Worm (Caenorhabditis elegans) whole organism, L1 larva: ENCODE data around the gene oac-4.
A peak's percentile ranks its signal among the peaks of the same experiment; 100 is the strongest.

ENCODE experiments used
- C04F5.9 ChIP-seq: sonication (generic microtip); optimal IDR thresholded peaks from 2 replicates; lab custom pipeline; 2016; ENCODE audit warnings: missing genetic modification characterization, missing compliant biosample characterization
- C16A3.4 ChIP-seq: fragments of 150-350 bp; optimal IDR thresholded peaks from 2 replicates; lab custom pipeline; 2014; ENCODE audit warnings: missing biosample characterization, missing genetic modification characterization
- Y116A8C.19 ChIP-seq: sonication (generic microtip); optimal IDR thresholded peaks from 2 replicates; lab custom pipeline; 2016; ENCODE audit warnings: missing compliant biosample characterization, missing genetic modification characterization, borderline replicate concordance
- aha-1 ChIP-seq: fragments of 150-350 bp; optimal IDR thresholded peaks from 2 replicates; lab custom pipeline; 2014; ENCODE audit warnings: missing biosample characterization, missing genetic modification characterization
- alr-1 ChIP-seq: fragments of 200-800 bp; sonication (Bioruptor generic); optimal IDR thresholded peaks from 2 replicates; lab custom pipeline; 2018; ENCODE audit warnings: borderline replicate concordance, mild to moderate bottlenecking, missing genetic modification characterization, missing compliant biosample characterization
- aly-2 ChIP-seq: fragments of 150-350 bp; optimal IDR thresholded peaks from 2 replicates; lab custom pipeline; 2014; ENCODE audit warnings: missing biosample characterization, missing genetic modification characterization
- ama-1 ChIP-seq: fragments of 150-350 bp; optimal IDR thresholded peaks from 2 replicates; lab custom pipeline; 2014
- blmp-1 ChIP-seq: fragments of 150-350 bp; optimal IDR thresholded peaks from 2 replicates; lab custom pipeline; 2014; ENCODE audit warnings: missing biosample characterization, missing genetic modification characterization
- ceh-88 ChIP-seq: fragments of 200-800 bp; sonication (Bioruptor generic); IDR thresholded peaks from 2 replicates; pipeline ENCODE4 v1.3.6; 2022; ENCODE audit warnings: missing genetic modification characterization, missing compliant biosample characterization
- efl-1 ChIP-seq, 4 experiments: fragments of 150-350 bp; optimal IDR thresholded peaks in 3 of 4; peaks in 1 of 4; 1 replicate in 1 of 4; 2 replicates in 3 of 4; lab custom pipeline; 2014; ENCODE audit warnings: missing biosample characterization in 2 of 4, missing genetic modification characterization in 2 of 4, missing genetic modification reagents in 2 of 4
- egl-13 ChIP-seq: sonication (generic microtip); optimal IDR thresholded peaks from 2 replicates; lab custom pipeline; 2016; ENCODE audit warnings: missing genotype, missing genetic modification reagents, missing genetic modification characterization, missing compliant biosample characterization
- egl-27 ChIP-seq, 2 experiments: fragments of 150-350 bp in 1 of 2; sonication (generic microtip); optimal IDR thresholded peaks; 3 replicates each; lab custom pipeline; 2017 to 2018; ENCODE audit warnings: missing biosample characterization in 2 of 2, missing genetic modification characterization in 2 of 2, missing genetic modification reagents in 2 of 2
- hlh-17 ChIP-seq: fragments of 200-800 bp; sonication (Bioruptor generic); optimal IDR thresholded peaks from 2 replicates; lab custom pipeline; 2018; ENCODE audit warnings: missing genetic modification characterization, mild to moderate bottlenecking, missing compliant biosample characterization, moderate library complexity, borderline replicate concordance
- hlh-4 ChIP-seq: sonication (generic microtip); optimal IDR thresholded peaks from 2 replicates; lab custom pipeline; 2016; ENCODE audit warnings: mild to moderate bottlenecking, missing genetic modification characterization, missing compliant biosample characterization
- hpl-2 ChIP-seq: fragments of 150-350 bp; optimal IDR thresholded peaks from 2 replicates; lab custom pipeline; 2014; ENCODE audit warnings: missing biosample characterization, missing genetic modification reagents, missing genetic modification characterization
- jun-1 ChIP-seq: fragments of 150-350 bp; optimal IDR thresholded peaks from 2 replicates; lab custom pipeline; 2014; ENCODE audit warnings: missing biosample characterization, missing genetic modification reagents, missing genetic modification characterization
- lin-13 ChIP-seq: fragments of 150-350 bp; optimal IDR thresholded peaks from 2 replicates; lab custom pipeline; 2014; ENCODE audit warnings: missing biosample characterization, missing genetic modification reagents, missing genetic modification characterization
- lin-14 ChIP-seq: fragments of 200-800 bp; sonication (Bioruptor generic); optimal IDR thresholded peaks from 2 replicates; lab custom pipeline; 2018; ENCODE audit warnings: mild to moderate bottlenecking, missing genetic modification characterization, moderate library complexity, missing compliant biosample characterization
- lin-35 ChIP-seq, 2 experiments: fragments of 150-350 bp; optimal IDR thresholded peaks; 2 replicates each; lab custom pipeline; 2014; ENCODE audit warnings: missing biosample characterization in 2 of 2, missing genetic modification characterization in 2 of 2, missing genetic modification reagents in 2 of 2
- lir-3 ChIP-seq: sonication (generic microtip); optimal IDR thresholded peaks from 2 replicates; lab custom pipeline; 2016; ENCODE audit warnings: mild to moderate bottlenecking, missing genetic modification characterization, moderate library complexity, missing compliant biosample characterization; ENCODE audit not compliant: poor library complexity
- lsy-2 ChIP-seq, 2 experiments: fragments of 150-350 bp; optimal IDR thresholded peaks; 2 replicates each; lab custom pipeline; 2014; ENCODE audit warnings: missing biosample characterization in 2 of 2, missing genetic modification characterization in 2 of 2
- mdl-1 ChIP-seq, 2 experiments: fragments of 150-350 bp; optimal IDR thresholded peaks; 2 replicates each; lab custom pipeline; 2014 to 2017; ENCODE audit warnings: missing biosample characterization in 2 of 2, missing genetic modification characterization in 2 of 2, inconsistent platforms in 1 of 2
- nhr-12 ChIP-seq: sonication (generic microtip); optimal IDR thresholded peaks from 2 replicates; lab custom pipeline; 2017; ENCODE audit warnings: missing biosample characterization, missing genetic modification characterization
- nhr-19 ChIP-seq: fragments of 200-800 bp; sonication (Bioruptor generic); conservative IDR thresholded peaks from 2 replicates; pipeline ENCODE4 v1.3.6; 2022; ENCODE audit warnings: missing genetic modification characterization, missing compliant biosample characterization
- nhr-20 ChIP-seq: sonication (generic microtip); optimal IDR thresholded peaks from 2 replicates; lab custom pipeline; 2016; ENCODE audit warnings: mild to moderate bottlenecking, missing genetic modification characterization, missing compliant biosample characterization
- nhr-47 ChIP-seq: sonication (generic microtip); optimal IDR thresholded peaks from 2 replicates; lab custom pipeline; 2016; ENCODE audit warnings: mild to moderate bottlenecking, missing genetic modification characterization, moderate library complexity, missing compliant biosample characterization
- nhr-77 ChIP-seq: fragments of 150-350 bp; optimal IDR thresholded peaks from 2 replicates; lab custom pipeline; 2014; ENCODE audit warnings: missing biosample characterization, missing genetic modification characterization
- nhr-84 ChIP-seq: sonication (generic microtip); optimal IDR thresholded peaks from 2 replicates; lab custom pipeline; 2017; ENCODE audit warnings: missing biosample characterization, missing genetic modification characterization
- nhr-85 ChIP-seq: sonication (generic microtip); peaks from one replicate; lab custom pipeline; 2016; ENCODE audit warnings: missing genetic modification characterization, inconsistent platforms, missing compliant biosample characterization
- nhr-90 ChIP-seq: sonication (generic microtip); optimal IDR thresholded peaks from 2 replicates; lab custom pipeline; 2016; ENCODE audit warnings: mild to moderate bottlenecking, missing genetic modification characterization, missing compliant biosample characterization; ENCODE audit not compliant: poor library complexity
- pag-3 ChIP-seq: sonication (generic microtip); optimal IDR thresholded peaks from 2 replicates; lab custom pipeline; 2017; ENCODE audit warnings: missing genetic modification characterization, mild to moderate bottlenecking, missing compliant biosample characterization, antibody characterized with exemption, borderline replicate concordance; ENCODE audit not compliant: insufficient read depth
- pax-3 ChIP-seq: fragments of 200-800 bp; sonication (Bioruptor generic); optimal IDR thresholded peaks from 2 replicates; lab custom pipeline; 2018; ENCODE audit warnings: mild to moderate bottlenecking, missing genetic modification characterization, moderate library complexity, missing compliant biosample characterization
- pqm-1 ChIP-seq: sonication (generic microtip); optimal IDR thresholded peaks from 3 replicates; lab custom pipeline; 2017; ENCODE audit warnings: missing biosample characterization, missing genetic modification characterization
- skn-1 ChIP-seq: fragments of 150-350 bp; optimal IDR thresholded peaks from 2 replicates; lab custom pipeline; 2014; ENCODE audit warnings: missing biosample characterization, missing genetic modification characterization
- snpc-4 ChIP-seq: fragments of 150-350 bp; optimal IDR thresholded peaks from 2 replicates; lab custom pipeline; 2014; ENCODE audit warnings: missing biosample characterization, missing genetic modification characterization
- snu-23 ChIP-seq: sonication (generic microtip); optimal IDR thresholded peaks from 2 replicates; lab custom pipeline; 2016; ENCODE audit warnings: missing genetic modification characterization, missing compliant biosample characterization
- sox-4 ChIP-seq: sonication (generic microtip); optimal IDR thresholded peaks from 2 replicates; lab custom pipeline; 2016; ENCODE audit warnings: missing genetic modification characterization, missing compliant biosample characterization
- sptf-1 ChIP-seq: fragments of 150-350 bp; optimal IDR thresholded peaks from 2 replicates; lab custom pipeline; 2014; ENCODE audit warnings: missing biosample characterization, missing genetic modification characterization
- sup-37 ChIP-seq: fragments of 200-800 bp; sonication (Bioruptor generic); optimal IDR thresholded peaks from 2 replicates; lab custom pipeline; 2018; ENCODE audit warnings: mild to moderate bottlenecking, missing genetic modification characterization, missing compliant biosample characterization
- swsn-7 ChIP-seq: sonication (generic microtip); optimal IDR thresholded peaks from 2 replicates; lab custom pipeline; 2016; ENCODE audit warnings: missing genetic modification characterization, missing compliant biosample characterization
- unc-130 ChIP-seq: fragments of 150-350 bp; optimal IDR thresholded peaks from 2 replicates; lab custom pipeline; 2017; ENCODE audit warnings: missing biosample characterization, missing genetic modification characterization, inconsistent platforms
- unc-62 ChIP-seq: fragments of 150-350 bp; optimal IDR thresholded peaks from 2 replicates; lab custom pipeline; 2014; ENCODE audit warnings: missing biosample characterization, missing genetic modification reagents, missing genetic modification characterization
- unc-86 ChIP-seq: sonication (generic microtip); optimal IDR thresholded peaks from 2 replicates; lab custom pipeline; 2016; ENCODE audit warnings: missing genetic modification characterization, missing compliant biosample characterization
- unc-98 ChIP-seq: fragments of 200-800 bp; sonication (Bioruptor generic); IDR thresholded peaks from 2 replicates; pipeline ENCODE4 v1.3.6; 2022; ENCODE audit warnings: missing genetic modification characterization, missing compliant biosample characterization
- zip-4 ChIP-seq: fragments of 200-800 bp; sonication (Bioruptor generic); optimal IDR thresholded peaks from 2 replicates; lab custom pipeline; 2018; ENCODE audit warnings: mild to moderate bottlenecking, missing genetic modification characterization, moderate library complexity, missing compliant biosample characterization
- ztf-11 ChIP-seq, 2 experiments: sonication (generic microtip); optimal IDR thresholded peaks; 2 replicates each; lab custom pipeline; 2016 to 2017; ENCODE audit warnings: missing genetic modification characterization in 2 of 2, missing biosample characterization in 1 of 2, missing compliant biosample characterization in 1 of 2

oac-4 gene

ce11 chrII:3808104-3808503, 27.7 kb downstream of the oac-4 start, which contains the start of gene F54D10.5 (continued):
- no peak for TF ChIP-seq pax-3 (tag; lab: Kevin White, UChicago)
- TF ChIP-seq nhr-85, result peak; percentile 89
- TF ChIP-seq pqm-1 (tag; lab: Kevin White, UChicago), result no peak
- TF ChIP-seq sox-4 (tag; lab: Kevin White, UChicago), result no peak
- peak; percentile 79 for TF ChIP-seq nhr-20 (tag; lab: Kevin White, UChicago)
- peak; percentile 82 for TF ChIP-seq snu-23
- TF ChIP-seq ama-1 (lab: Kevin White, UChicago), result no peak
- peak; percentile 91 to 95 for TF ChIP-seq lin-35 (GFP tag; optimal IDR thresholded peaks at IDR 0.05; lab: Kevin White, UChicago)
- no peak for TF ChIP-seq Y116A8C.19 (tag; lab: Kevin White, UChicago)
- peak; percentile 59 for TF ChIP-seq snpc-4
- peak; percentile 85 for TF ChIP-seq nhr-47
- no peak for TF ChIP-seq sptf-1 (tag; lab: Kevin White, UChicago)
- TF ChIP-seq ztf-11 (tag; optimal IDR thresholded peaks at IDR 0.05; lab: Kevin White, UChicago), result peak in 1 of 2 experiments; percentile 13
- TF ChIP-seq unc-62, result no peak
- TF ChIP-seq egl-27 (tag; optimal IDR thresholded peaks at IDR 0.05; lab: Kevin White, UChicago), result no peak
- TF ChIP-seq nhr-12 (tag; lab: Kevin White, UChicago), result no peak
- no peak for TF ChIP-seq lir-3
- peak; percentile 76 for TF ChIP-seq unc-86 (tag; lab: Kevin White, UChicago)
- TF ChIP-seq mdl-1 (tag; optimal IDR thresholded peaks at IDR 0.05; lab: Kevin White, UChicago), result peak in 1 of 2 experiments; percentile 66
- peak; percentile 24; the same call in 1 of the 2 replicates for TF ChIP-seq ceh-88 (GFP tag; lab: Robert Waterston, UW)
- TF ChIP-seq jun-1 (tag; lab: Kevin White, UChicago), result peak; percentile 37
- no peak for TF ChIP-seq hlh-4
- TF ChIP-seq sup-37, result no peak
- TF ChIP-seq nhr-84 (tag; lab: Kevin White, UChicago), result no peak
- TF ChIP-seq nhr-19 (GFP tag; lab: Robert Waterston, UW), result peak; percentile 82
- TF ChIP-seq lin-13 (GFP tag; lab: Kevin White, UChicago), result peak; percentile 55
- no peak for TF ChIP-seq hpl-2 (GFP tag; lab: Kevin White, UChicago)
- TF ChIP-seq swsn-7 (tag; lab: Kevin White, UChicago), result peak; percentile 82
- no peak for TF ChIP-seq pag-3 (tag; lab: Kevin White, UChicago)
- TF ChIP-seq C04F5.9, result peak; percentile 54
- TF ChIP-seq alr-1 (tag; lab: Kevin White, UChicago), result no peak

ce11 chrII:3806964-3807363, 28.9 kb downstream of the oac-4 start, which contains the start of gene F54D10.4:
F54D10.4 (minus strand) TSS chrII:3807064.
- TF ChIP-seq blmp-1 (tag; lab: Kevin White, UChicago) (no peak), nhr-85 (no peak), nhr-77 (no peak), hlh-4 (no peak)

ce11 chrII:3805518-3805917, 30.3 kb downstream of the oac-4 start:
- no peak for TF ChIP-seq nhr-47
- no peak for TF ChIP-seq nhr-90
- TF ChIP-seq lsy-2 (tag; optimal IDR thresholded peaks at IDR 0.05; lab: Kevin White, UChicago), result no peak

ce11 chrII:3803219-3803618, 32.6 kb downstream of the oac-4 start, which contains the start of gene ins-32:
ins-32 (minus strand) TSS chrII:3803319.
- TF ChIP-seq egl-13, result no peak
- no peak for TF ChIP-seq C16A3.4 (tag; lab: Kevin White, UChicago)
- no peak for TF ChIP-seq aha-1 (tag; lab: Kevin White, UChicago)
- TF ChIP-seq lin-14, result no peak
- TF ChIP-seq skn-1, result no peak
- TF ChIP-seq unc-130 (tag; lab: Kevin White, UChicago), result no peak
- TF ChIP-seq hlh-17, result no peak
- TF ChIP-seq aly-2, result no peak
- TF ChIP-seq nhr-85, result no peak
- TF ChIP-seq efl-1 (optimal IDR thresholded peaks at IDR 0.05; lab: Kevin White, UChicago), result no peak
- TF ChIP-seq efl-1 (GFP tag; optimal IDR thresholded peaks at IDR 0.05 in 1 of 2; lab: Kevin White, UChicago), result no peak
- no peak for TF ChIP-seq zip-4 (GFP tag; lab: Kevin White, UChicago)
- no peak for TF ChIP-seq unc-98 (GFP tag; lab: Robert Waterston, UW)
